Worm (Caenorhabditis elegans) whole organism, mixed stage, embryonic: ENCODE results near the gene F47B10.9.

ENCODE experiments used
- M03D4.4 ChIP-seq: sonication (generic microtip); optimal IDR thresholded peaks from 2 replicates; lab custom pipeline; 2017; ENCODE audit warnings: mild to moderate bottlenecking, missing genetic modification characterization, missing compliant biosample characterization
- bed-3 ChIP-seq: fragments of 200-800 bp; sonication (Bioruptor generic); optimal IDR thresholded peaks from 3 replicates; lab custom pipeline; 2018; ENCODE audit warnings: mild to moderate bottlenecking, missing genetic modification characterization, moderate library complexity, missing compliant biosample characterization
- blmp-1 ChIP-seq: fragments of 150-350 bp; optimal IDR thresholded peaks from 2 replicates; lab custom pipeline; 2014; ENCODE audit warnings: missing biosample characterization, missing genetic modification characterization
- ceh-39 ChIP-seq: fragments of 150-350 bp; optimal IDR thresholded peaks from 2 replicates; lab custom pipeline; 2014; ENCODE audit warnings: missing biosample characterization, missing genetic modification characterization
- ceh-43 ChIP-seq: fragments of 200-800 bp; sonication (Bioruptor generic); optimal IDR thresholded peaks from 2 replicates; lab custom pipeline; 2018; ENCODE audit warnings: mild to moderate bottlenecking, missing genetic modification characterization, moderate library complexity, missing compliant biosample characterization
- ceh-83 ChIP-seq: fragments of 200-800 bp; sonication (Bioruptor generic); optimal IDR thresholded peaks from 2 replicates; lab custom pipeline; 2018; ENCODE audit warnings: mild to moderate bottlenecking, missing genetic modification characterization, missing compliant biosample characterization
- ces-1 ChIP-seq: fragments of 150-350 bp; optimal IDR thresholded peaks from 2 replicates; lab custom pipeline; 2014; ENCODE audit warnings: missing biosample characterization, missing genetic modification reagents, missing genetic modification characterization
- drap-1 ChIP-seq: fragments of 200-800 bp; sonication (Bioruptor generic); optimal IDR thresholded peaks from 3 replicates; lab custom pipeline; 2018; ENCODE audit warnings: mild to moderate bottlenecking, missing genetic modification characterization, missing compliant biosample characterization
- elt-1 ChIP-seq: sonication (generic microtip); optimal IDR thresholded peaks from 2 replicates; lab custom pipeline; 2017; ENCODE audit warnings: missing genetic modification characterization, mild to moderate bottlenecking, missing compliant biosample characterization, antibody characterized with exemption, moderate library complexity, borderline replicate concordance; ENCODE audit not compliant: insufficient read depth
- elt-3 ChIP-seq: fragments of 150-350 bp; optimal IDR thresholded peaks from 2 replicates; lab custom pipeline; 2014; ENCODE audit warnings: missing biosample characterization, missing genetic modification characterization
- flh-1 ChIP-seq: fragments of 200-800 bp; sonication (Bioruptor generic); optimal IDR thresholded peaks from 2 replicates; lab custom pipeline; 2018; ENCODE audit warnings: mild to moderate bottlenecking, missing genetic modification characterization, moderate library complexity, missing compliant biosample characterization
- ham-2 ChIP-seq: fragments of 200-800 bp; sonication (Bioruptor generic); optimal IDR thresholded peaks from 2 replicates; lab custom pipeline; 2018; ENCODE audit warnings: mild to moderate bottlenecking, missing genetic modification characterization, missing compliant biosample characterization
- hlh-1 ChIP-seq: fragments of 150-350 bp; optimal IDR thresholded peaks from 2 replicates; lab custom pipeline; 2014; ENCODE audit warnings: missing biosample characterization, missing genetic modification reagents, missing genetic modification characterization
- lin-13 ChIP-seq: fragments of 150-350 bp; optimal IDR thresholded peaks from 2 replicates; lab custom pipeline; 2014; ENCODE audit warnings: missing biosample characterization, missing genetic modification characterization
- lsy-2 ChIP-seq: fragments of 150-350 bp; optimal IDR thresholded peaks from 2 replicates; lab custom pipeline; 2014; ENCODE audit warnings: missing biosample characterization, missing genetic modification characterization
- mab-5 ChIP-seq: fragments of 150-350 bp; optimal IDR thresholded peaks from 2 replicates; lab custom pipeline; 2014; ENCODE audit warnings: missing biosample characterization, missing genetic modification characterization
- mep-1 ChIP-seq: fragments of 150-350 bp; optimal IDR thresholded peaks from 2 replicates; lab custom pipeline; 2017; ENCODE audit warnings: missing biosample characterization, missing genetic modification reagents, missing genetic modification characterization, inconsistent platforms
- mls-2 ChIP-seq: sonication (generic microtip); optimal IDR thresholded peaks from 2 replicates; lab custom pipeline; 2016; ENCODE audit warnings: mild to moderate bottlenecking, missing genetic modification characterization, moderate library complexity, missing compliant biosample characterization
- nhr-12 ChIP-seq: fragments of 150-350 bp; optimal IDR thresholded peaks from 2 replicates; lab custom pipeline; 2014; ENCODE audit warnings: missing biosample characterization, missing genetic modification characterization
- nhr-2 ChIP-seq: fragments of 150-350 bp; optimal IDR thresholded peaks from 2 replicates; lab custom pipeline; 2014; ENCODE audit warnings: missing biosample characterization, missing genetic modification characterization
- nhr-28 ChIP-seq: fragments of 150-350 bp; optimal IDR thresholded peaks from 2 replicates; lab custom pipeline; 2014; ENCODE audit warnings: missing biosample characterization, missing genetic modification characterization
- nhr-76 ChIP-seq: sonication (generic microtip); optimal IDR thresholded peaks from 2 replicates; lab custom pipeline; 2017; ENCODE audit warnings: missing biosample characterization, missing genetic modification characterization
- pha-4 ChIP-seq: fragments of 150-350 bp; optimal IDR thresholded peaks from 2 replicates; lab custom pipeline; 2018; ENCODE audit warnings: missing biosample characterization, missing genetic modification reagents, missing genetic modification characterization
- sem-2 ChIP-seq: fragments of 200-800 bp; sonication (Bioruptor generic); optimal IDR thresholded peaks from 2 replicates; lab custom pipeline; 2018; ENCODE audit warnings: mild to moderate bottlenecking, missing genetic modification characterization, missing compliant biosample characterization
- snpc-4 ChIP-seq: fragments of 150-350 bp; optimal IDR thresholded peaks from 2 replicates; lab custom pipeline; 2014; ENCODE audit warnings: missing biosample characterization, missing genetic modification characterization
- sptf-1 ChIP-seq: sonication (generic microtip); optimal IDR thresholded peaks from 2 replicates; lab custom pipeline; 2017; ENCODE audit warnings: mild to moderate bottlenecking, missing genetic modification characterization, moderate library complexity, missing compliant biosample characterization
- tbx-8 ChIP-seq: fragments of 200-800 bp; sonication (Bioruptor generic); optimal IDR thresholded peaks from 2 replicates; lab custom pipeline; 2018; ENCODE audit warnings: mild to moderate bottlenecking, missing genetic modification characterization, moderate library complexity, missing compliant biosample characterization
- unc-120 ChIP-seq: sonication (generic microtip); optimal IDR thresholded peaks from 2 replicates; lab custom pipeline; 2017; ENCODE audit warnings: missing genetic modification characterization, missing compliant biosample characterization; ENCODE audit not compliant: poor library complexity, severe bottlenecking
- unc-39 ChIP-seq: fragments of 150-350 bp; optimal IDR thresholded peaks from 2 replicates; lab custom pipeline; 2014; ENCODE audit warnings: missing biosample characterization, missing genetic modification characterization
- unc-62 ChIP-seq: fragments of 150-350 bp; optimal IDR thresholded peaks from 2 replicates; lab custom pipeline; 2014; ENCODE audit warnings: missing biosample characterization, missing genetic modification reagents, missing genetic modification characterization
- zip-8 ChIP-seq: fragments of 150-350 bp; optimal IDR thresholded peaks from 2 replicates; lab custom pipeline; 2014; ENCODE audit warnings: missing biosample characterization, missing genetic modification characterization
- ztf-11 ChIP-seq: fragments of 150-350 bp; optimal IDR thresholded peaks from 2 replicates; lab custom pipeline; 2014; ENCODE audit warnings: missing biosample characterization, missing genetic modification characterization

F47B10.9 gene

DNA sequence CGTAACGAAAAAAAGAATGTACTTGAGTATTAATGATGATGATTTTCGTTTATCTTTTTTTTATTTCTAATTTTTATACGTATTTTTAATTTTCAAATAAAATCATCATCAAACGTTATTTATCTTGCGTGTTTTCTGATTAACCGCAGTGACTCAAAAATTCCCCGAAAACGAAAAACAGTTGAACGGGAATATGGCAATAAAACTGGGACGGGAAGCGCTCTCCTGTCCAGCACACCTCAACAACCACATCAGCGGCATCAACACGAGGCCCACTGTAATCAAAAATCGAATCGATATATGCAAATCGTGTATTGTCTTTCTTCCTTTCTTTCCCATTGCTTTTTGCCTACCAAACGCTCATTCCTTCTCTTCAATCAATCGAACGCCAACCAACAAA lies 45.3 kb upstream of the F47B10.9 start, which contains the start of gene K09C8.2:
Gene K09C8.2, plus strand, starts transcription at position 301 of the 400 bp plus-strand sequence.
- TF ChIP-seq ceh-83 (GFP tag; lab: Kevin White, UChicago) (no peak), ham-2 (GFP tag; lab: Kevin White, UChicago) (no peak), sptf-1 (tag; lab: Kevin White, UChicago) (no peak)
- TF ChIP-seq, all 35 proteins: peak for 0

DNA sequence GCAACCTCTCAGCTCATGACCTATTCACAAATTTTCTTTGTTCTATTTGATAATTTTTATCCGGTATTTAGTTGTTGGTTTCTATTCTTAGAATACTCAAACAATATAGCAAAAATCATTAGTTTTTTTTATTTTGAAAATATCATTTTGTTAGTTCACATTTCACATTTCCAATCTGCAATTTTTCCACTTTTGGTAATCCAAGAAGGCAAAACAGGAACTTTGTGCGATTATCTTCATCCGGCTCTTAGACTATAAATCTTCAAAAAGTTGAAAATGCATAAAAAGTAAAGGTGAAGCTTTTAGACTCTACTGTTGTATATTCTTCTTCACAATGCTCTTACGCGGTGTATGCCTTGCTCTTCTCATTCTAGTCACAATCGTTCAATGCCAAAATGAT lies 44.5 kb upstream of the F47B10.9 start, which contains the start of gene nlp-19:
Gene nlp-19, plus strand, starts transcription at position 301 of the 400 bp plus-strand sequence.
- TF ChIP-seq ces-1 (GFP tag; lab: Kevin White, UChicago) (no peak), elt-1 (no peak), M03D4.4 (no peak), ceh-83 (GFP tag; lab: Kevin White, UChicago) (no peak), nhr-2 (no peak), blmp-1 (no peak), ceh-39 (tag; lab: Kevin White, UChicago) (no peak), sptf-1 (tag; lab: Kevin White, UChicago) (no peak), mls-2 (tag; lab: Kevin White, UChicago) (no peak), unc-120 (tag; lab: Kevin White, UChicago) (no peak), hlh-1 (tag; lab: Kevin White, UChicago) (no peak), mab-5 (tag; lab: Kevin White, UChicago) (no peak), drap-1 (GFP tag; lab: Kevin White, UChicago) (no peak), lsy-2 (tag; lab: Kevin White, UChicago) (no peak), bed-3 (GFP tag; lab: Kevin White, UChicago) (no peak), snpc-4 (tag; lab: Kevin White, UChicago) (no peak)
- TF ChIP-seq, all 35 proteins: peak for 0

DNA sequence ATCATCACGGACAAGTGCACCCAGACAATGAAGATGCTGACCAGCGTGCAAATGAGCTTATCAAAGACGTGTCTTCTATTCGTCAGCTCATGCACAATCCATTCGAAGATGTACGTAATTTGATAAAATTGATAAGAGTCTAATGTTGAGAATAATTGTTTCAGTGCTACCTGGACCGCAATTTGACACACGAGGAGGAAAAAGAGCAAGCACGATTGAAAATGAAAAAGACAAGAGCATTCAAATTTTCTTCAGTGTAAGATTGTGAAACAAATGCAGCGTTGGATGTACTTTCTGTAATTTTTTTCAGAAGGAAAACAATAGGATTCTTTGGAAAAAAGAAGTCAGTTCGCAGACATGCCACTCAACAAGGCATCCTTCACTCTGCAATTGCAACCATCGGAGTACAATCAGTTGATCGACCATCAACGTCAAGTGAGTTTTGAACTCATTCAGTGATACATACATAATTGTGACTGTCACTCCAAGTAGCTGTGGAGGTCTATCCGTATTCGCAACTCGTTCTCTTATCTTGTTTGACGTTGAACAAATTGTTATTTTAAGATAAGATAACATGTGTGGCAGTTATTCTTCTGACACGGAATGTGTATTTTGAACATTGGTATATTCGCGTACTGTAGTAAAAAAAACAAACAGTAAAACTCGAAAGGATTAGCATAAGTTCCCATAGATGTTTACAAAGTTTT lies 43.2 kb upstream of the F47B10.9 start:
- TF ChIP-seq nhr-12 (tag; lab: Kevin White, UChicago) (no peak), M03D4.4 (no peak), tbx-8 (no peak), ceh-39 (tag; lab: Kevin White, UChicago) (no peak), sem-2 (GFP tag; lab: Kevin White, UChicago) (no peak), nhr-76 (tag; lab: Kevin White, UChicago) (no peak), unc-39 (no peak), lsy-2 (tag; lab: Kevin White, UChicago) (no peak), mls-2 (tag; lab: Kevin White, UChicago) (no peak), zip-8 (tag; lab: Kevin White, UChicago) (no peak), snpc-4 (tag; lab: Kevin White, UChicago) (no peak), flh-1 (GFP tag; lab: Kevin White, UChicago) (no peak), ceh-43 (GFP tag; lab: Kevin White, UChicago) (no peak), pha-4 (no peak), mep-1 (no peak), unc-120 (tag; lab: Kevin White, UChicago) (no peak), ceh-83 (GFP tag; lab: Kevin White, UChicago) (no peak)

DNA sequence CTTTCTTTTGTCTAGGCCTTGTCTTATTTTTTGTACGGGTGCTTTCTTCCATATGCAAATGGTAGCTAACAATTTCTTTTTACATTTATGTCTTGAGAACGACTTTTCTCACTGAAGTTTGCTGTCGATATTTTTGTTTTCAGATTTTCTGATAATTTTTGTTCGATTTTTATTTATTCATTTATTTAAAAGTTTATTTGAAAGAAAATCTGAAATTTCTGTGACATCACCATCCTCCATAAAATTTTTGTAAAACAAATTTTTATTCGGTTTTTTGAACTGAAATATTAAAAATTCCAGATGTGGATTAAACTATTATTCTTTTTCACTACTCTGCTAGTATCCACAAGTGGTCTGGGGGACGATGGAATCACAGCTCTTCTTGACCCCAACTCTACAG lies 40.0 kb upstream of the F47B10.9 start, which contains the start of gene pbo-4:
Gene pbo-4, plus strand, starts transcription at position 301 of the 400 bp plus-strand sequence.
- TF ChIP-seq bed-3 (GFP tag; lab: Kevin White, UChicago) (no peak), elt-3 (no peak), hlh-1 (tag; lab: Kevin White, UChicago) (no peak), lin-13 (tag; lab: Kevin White, UChicago) (no peak), ham-2 (GFP tag; lab: Kevin White, UChicago) (no peak), ceh-39 (tag; lab: Kevin White, UChicago) (no peak), nhr-76 (tag; lab: Kevin White, UChicago) (no peak), unc-62 (GFP tag; lab: Kevin White, UChicago) (no peak)
- TF ChIP-seq, all 35 proteins: peak for 0

DNA sequence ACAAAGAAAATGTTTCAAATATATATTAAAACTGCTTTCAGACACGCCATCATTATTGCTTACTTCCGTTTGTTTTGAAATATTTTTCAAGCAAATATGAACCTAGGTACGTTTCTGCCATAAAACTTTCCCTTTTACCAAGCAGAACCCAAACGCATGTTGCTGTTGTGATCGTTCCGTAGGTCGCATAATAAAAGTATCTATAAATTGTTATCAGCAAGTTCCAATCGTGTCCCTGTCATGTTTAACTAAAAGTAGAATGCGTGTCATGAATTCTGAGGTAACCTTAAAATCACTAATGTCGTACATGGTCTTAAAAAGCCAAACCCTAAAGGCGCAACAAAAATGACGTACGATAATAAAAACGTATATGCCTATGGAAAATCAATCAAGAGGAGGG lies 38.0 kb upstream of the F47B10.9 start:
- no peak for TF ChIP-seq lsy-2 (tag; lab: Kevin White, UChicago)
- TF ChIP-seq pha-4, result no peak
- TF ChIP-seq ztf-11 (tag; lab: Kevin White, UChicago), result no peak
- no peak for TF ChIP-seq sptf-1 (tag; lab: Kevin White, UChicago)
- no peak for TF ChIP-seq unc-120 (tag; lab: Kevin White, UChicago)
- no peak for TF ChIP-seq drap-1 (GFP tag; lab: Kevin White, UChicago)
- TF ChIP-seq snpc-4 (tag; lab: Kevin White, UChicago), result no peak
- TF ChIP-seq nhr-28 (tag; lab: Kevin White, UChicago), result no peak
- no peak for TF ChIP-seq zip-8 (tag; lab: Kevin White, UChicago)
- no peak for TF ChIP-seq tbx-8
- TF ChIP-seq elt-3, result no peak
